Fruit fly (Drosophila melanogaster): ENCODE results near the gene CG45486.

DNA sequence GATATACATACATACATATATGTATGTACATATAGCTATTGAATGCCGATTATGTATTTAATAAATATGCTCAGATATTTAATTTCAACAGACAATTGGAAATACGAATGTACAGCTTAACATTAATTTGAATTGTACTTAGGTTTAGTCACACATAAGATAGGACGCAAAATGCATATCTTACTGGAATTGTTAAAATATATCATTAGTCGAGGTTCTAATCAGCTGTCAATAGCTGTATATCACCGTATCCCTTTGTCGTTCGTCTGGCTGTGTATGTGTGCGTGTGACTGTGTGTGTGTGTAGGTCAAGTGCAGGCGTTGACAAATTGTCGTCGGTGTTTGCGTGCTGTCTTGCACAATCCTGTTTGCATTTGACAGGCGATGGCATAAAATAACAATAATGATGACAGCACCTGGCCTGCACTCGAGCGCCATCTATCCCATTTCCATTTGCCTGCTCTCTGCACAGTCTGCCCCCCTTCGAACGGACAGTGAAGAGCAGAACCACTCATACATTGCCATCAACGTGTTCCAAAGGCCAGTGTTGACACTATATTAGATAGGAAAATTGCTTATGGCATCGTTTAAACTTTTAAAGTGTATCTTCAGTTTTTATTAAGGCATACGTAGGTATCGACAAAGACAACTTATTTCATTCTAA lies 12.5 kb downstream of the CG45486 start:
- TF ChIP-seq Sin3A (optimal IDR thresholded peaks at IDR 0.05) (no peak), insv (optimal IDR thresholded peaks at IDR 0.05) (no peak), ttk (optimal IDR thresholded peaks at IDR 0.05) (no peak), h (optimal IDR thresholded peaks at IDR 0.05) (no peak), psq (optimal IDR thresholded peaks at IDR 0.05) (no peak)

All from Kc167 (cell line).